Worm (Caenorhabditis elegans): ENCODE data around the gene K01A11.1.

The K01A11.1 gene

DNA sequence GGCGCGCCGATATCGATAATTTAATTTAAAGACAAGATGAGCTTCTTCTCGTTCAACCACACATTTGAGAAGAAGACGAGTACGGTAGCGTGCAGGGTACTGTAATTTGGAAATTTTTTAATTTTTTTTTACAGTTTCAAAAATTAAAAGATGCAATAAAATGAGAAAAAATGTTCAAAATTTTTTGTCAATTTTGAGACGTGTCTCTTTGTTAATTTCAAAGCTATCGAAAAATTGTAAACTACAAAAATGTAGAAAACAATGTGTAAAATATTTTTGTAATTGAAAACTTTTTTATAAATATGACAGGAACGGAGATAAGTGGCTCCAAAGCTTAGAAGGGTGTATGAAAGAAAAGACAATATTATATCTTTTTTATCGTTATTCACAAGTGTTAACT is at the start of gene K01A11.1:
Gene K01A11.1, minus strand, starts transcription at position 101 of the 400 bp plus-strand sequence.
- TF ChIP-seq K02D7.2 (tag; optimal IDR thresholded peaks at IDR 0.05) (no peak), gmeb-2 (tag; optimal IDR thresholded peaks at IDR 0.05) (no peak), lim-6 (tag; optimal IDR thresholded peaks at IDR 0.05) (no peak), pha-4 (tag; optimal IDR thresholded peaks at IDR 0.05) (no peak), ceh-31 (tag; optimal IDR thresholded peaks at IDR 0.05) (no peak)

DNA sequence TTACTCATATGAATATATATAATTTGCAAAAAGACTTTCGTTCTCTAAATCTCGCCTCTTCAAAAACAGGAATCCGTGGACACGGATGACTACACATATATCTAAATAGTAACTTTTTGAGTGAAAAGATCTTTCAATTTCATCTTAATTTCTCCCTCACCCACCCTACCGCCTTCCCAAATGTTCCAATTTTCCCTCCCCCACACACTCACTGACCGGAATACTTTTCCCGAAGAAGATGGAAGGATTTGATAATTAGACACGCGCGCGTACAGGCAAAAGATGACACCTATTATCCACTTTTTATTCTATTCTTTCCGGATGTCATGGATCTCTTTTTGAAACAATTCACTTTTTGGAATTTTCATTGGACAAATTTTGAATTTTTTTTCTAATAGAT is 49.7 kb upstream of the K01A11.1 start:
- TF ChIP-seq Y22D7AL.16 (tag; optimal IDR thresholded peaks at IDR 0.05) (no peak), syd-9 (tag; optimal IDR thresholded peaks at IDR 0.05) (no peak), nfya-1 (tag; optimal IDR thresholded peaks at IDR 0.05) (no peak), odd-2 (tag; optimal IDR thresholded peaks at IDR 0.05) (no peak)

ce11 chrIII:3480236-3480635 is 49.0 kb upstream of the K01A11.1 start:
- no peak for TF ChIP-seq nhr-232 (tag; optimal IDR thresholded peaks at IDR 0.05)
- TF ChIP-seq hlh-30 (tag; optimal IDR thresholded peaks at IDR 0.05; ENCODE audit: insufficient read depth): peak; percentile 19

- TF ChIP-seq nfya-1 (tag; optimal IDR thresholded peaks at IDR 0.05) (peak; percentile 86), zip-5 (tag; optimal IDR thresholded peaks at IDR 0.05) (no peak), pat-9 (tag; optimal IDR thresholded peaks at IDR 0.05) (no peak)
These were observed 47.6 kb upstream of the K01A11.1 start for ce11 chrIII:3478795-3479398.

DNA sequence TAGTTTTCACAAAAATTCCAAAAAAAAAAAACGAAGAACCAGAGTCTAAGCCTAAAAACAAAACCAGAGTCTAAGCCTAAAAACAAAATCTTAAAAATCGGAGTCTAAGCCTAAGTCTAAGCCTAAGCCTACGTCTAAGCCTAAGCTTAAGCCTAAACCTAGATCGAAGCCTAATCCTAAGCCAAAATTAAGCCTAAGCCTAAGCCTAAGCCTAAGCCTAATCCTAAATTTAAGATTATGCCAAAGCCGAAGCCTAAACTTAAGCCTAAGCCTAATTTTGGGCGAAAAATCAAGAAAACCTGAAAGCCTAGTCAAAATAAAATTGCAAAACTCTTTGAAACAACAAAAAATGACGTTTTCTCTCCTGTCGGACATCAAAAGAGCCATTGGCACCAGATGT is 46.1 kb upstream of the K01A11.1 start:
- no peak for TF ChIP-seq fkh-10 (GFP tag; optimal IDR thresholded peaks at IDR 0.05)
- peak; percentile 90 for TF ChIP-seq dve-1 (tag; optimal IDR thresholded peaks at IDR 0.05)
- TF ChIP-seq dmd-4 (tag; optimal IDR thresholded peaks at IDR 0.05; ENCODE audit: borderline replicate concordance): no peak
- TF ChIP-seq ztf-16 (tag; optimal IDR thresholded peaks at IDR 0.05): no peak
- TF ChIP-seq ceh-2 (tag; optimal IDR thresholded peaks at IDR 0.05): no peak
- TF ChIP-seq madf-2 (tag; optimal IDR thresholded peaks at IDR 0.05): no peak
- TF ChIP-seq nhr-11 (tag; optimal IDR thresholded peaks at IDR 0.05): no peak

ce11 chrIII:3476245-3476644 is 45.0 kb upstream of the K01A11.1 start:
- TF ChIP-seq fkh-10 (GFP tag; optimal IDR thresholded peaks at IDR 0.05): no peak
- peak; percentile 97 for TF ChIP-seq tbx-2 (tag; optimal IDR thresholded peaks at IDR 0.05)
- TF ChIP-seq sox-4 (tag; optimal IDR thresholded peaks at IDR 0.05): no peak
- TF ChIP-seq hlh-15 (tag; optimal IDR thresholded peaks at IDR 0.05): peak; percentile 81
- peak; percentile 99 for TF ChIP-seq C08G9.2 (tag; optimal IDR thresholded peaks at IDR 0.05)
- TF ChIP-seq syd-9 (tag; optimal IDR thresholded peaks at IDR 0.05): peak; percentile 22
- TF ChIP-seq eyg-1 (tag; optimal IDR thresholded peaks at IDR 0.05): peak; percentile 51
- TF ChIP-seq ahr-1 (tag; optimal IDR thresholded peaks at IDR 0.05): peak; percentile 90
- TF ChIP-seq F13H6.1 (tag; optimal IDR thresholded peaks at IDR 0.05): peak; percentile 79
- TF ChIP-seq zip-5 (tag; optimal IDR thresholded peaks at IDR 0.05): peak; percentile 98
- peak; percentile 53 for TF ChIP-seq Y22D7AL.16 (tag; optimal IDR thresholded peaks at IDR 0.05)
- peak; percentile 44 for TF ChIP-seq dmd-4 (tag; optimal IDR thresholded peaks at IDR 0.05; ENCODE audit: borderline replicate concordance)
- TF ChIP-seq unc-3 (GFP tag; conservative IDR thresholded peaks at IDR 0.05): no peak
- TF ChIP-seq unc-3 (tag; optimal IDR thresholded peaks at IDR 0.05): peak; percentile 88
- peak; percentile 93 for TF ChIP-seq hlh-8 (tag; optimal IDR thresholded peaks at IDR 0.05)
- TF ChIP-seq ref-2 (tag; optimal IDR thresholded peaks at IDR 0.05): peak; percentile 95
- TF ChIP-seq ceh-31 (tag; optimal IDR thresholded peaks at IDR 0.05): peak; percentile 99
- TF ChIP-seq che-1 (tag; optimal IDR thresholded peaks at IDR 0.05): peak; percentile 36
- peak; percentile 71 for TF ChIP-seq ceh-34 (tag; optimal IDR thresholded peaks at IDR 0.05)
- TF ChIP-seq pag-3 (tag; optimal IDR thresholded peaks at IDR 0.05; ENCODE audit: borderline replicate concordance): peak; percentile 86
- TF ChIP-seq unc-42 (tag; optimal IDR thresholded peaks at IDR 0.05): peak; percentile 70
- TF ChIP-seq ets-4 (tag; optimal IDR thresholded peaks at IDR 0.05): peak; percentile 98
- peak; percentile 71 for TF ChIP-seq sdc-2 (tag; optimal IDR thresholded peaks at IDR 0.05)
- peak; percentile 99 for TF ChIP-seq tbx-7 (tag; optimal IDR thresholded peaks at IDR 0.05)
- TF ChIP-seq nhr-232 (tag; optimal IDR thresholded peaks at IDR 0.05): no peak
- no peak for TF ChIP-seq T23F11.4 (GFP tag; optimal IDR thresholded peaks at IDR 0.05)
- TF ChIP-seq madf-2 (tag; optimal IDR thresholded peaks at IDR 0.05): no peak
- TF ChIP-seq mec-3 (tag; optimal IDR thresholded peaks at IDR 0.05; ENCODE audit: borderline replicate concordance): peak; percentile 96
- TF ChIP-seq ceh-2 (tag; optimal IDR thresholded peaks at IDR 0.05): peak; percentile 96
- TF ChIP-seq fax-1 (tag; optimal IDR thresholded peaks at IDR 0.05): peak; percentile 95
- no peak for TF ChIP-seq npax-4 (tag; optimal IDR thresholded peaks at IDR 0.05)
